Worm (Caenorhabditis elegans) whole organism, L1 larva: ENCODE data around the gene D1079.1.

Experiments
- lin-13 ChIP-seq: fragments of 150-350 bp; optimal IDR thresholded peaks from 2 replicates; lab custom pipeline; 2014; ENCODE audit warnings: missing biosample characterization, missing genetic modification reagents, missing genetic modification characterization
- lsy-2 ChIP-seq, 2 experiments: fragments of 150-350 bp; optimal IDR thresholded peaks; 2 replicates each; lab custom pipeline; 2014; ENCODE audit warnings: missing biosample characterization in 2 of 2, missing genetic modification characterization in 2 of 2
- mep-1 ChIP-seq: fragments of 150-350 bp; optimal IDR thresholded peaks from 2 replicates; lab custom pipeline; 2014; ENCODE audit warnings: missing biosample characterization, missing genetic modification characterization
- nhr-11 ChIP-seq: fragments of 150-350 bp; optimal IDR thresholded peaks from 2 replicates; lab custom pipeline; 2014; ENCODE audit warnings: missing biosample characterization, missing genetic modification characterization
- nhr-12 ChIP-seq: sonication (generic microtip); optimal IDR thresholded peaks from 2 replicates; lab custom pipeline; 2017; ENCODE audit warnings: missing biosample characterization, missing genetic modification characterization
- nhr-90 ChIP-seq: sonication (generic microtip); optimal IDR thresholded peaks from 2 replicates; lab custom pipeline; 2016; ENCODE audit warnings: mild to moderate bottlenecking, missing genetic modification characterization, missing compliant biosample characterization; ENCODE audit not compliant: poor library complexity
- snu-23 ChIP-seq: sonication (generic microtip); optimal IDR thresholded peaks from 2 replicates; lab custom pipeline; 2016; ENCODE audit warnings: missing genetic modification characterization, missing compliant biosample characterization

- no peak for TF ChIP-seq lin-13 (GFP tag; lab: Kevin White, UChicago)
- TF ChIP-seq nhr-12 (tag; lab: Kevin White, UChicago), result no peak
- TF ChIP-seq mep-1 (tag; lab: Kevin White, UChicago), result no peak
- TF ChIP-seq snu-23 (GFP tag; lab: Kevin White, UChicago), result no peak
- no peak for TF ChIP-seq lsy-2 (tag; optimal IDR thresholded peaks at IDR 0.05; lab: Kevin White, UChicago)
- no peak for TF ChIP-seq nhr-11 (tag; lab: Kevin White, UChicago)
- TF ChIP-seq nhr-90, result no peak
These were observed 32.2 kb upstream of the D1079.1 start, which contains the start of gene R160.5 for ce11 chrX:4370756-4371155.
